Worm (Caenorhabditis elegans): ENCODE measurements around the gene R11H6.5.

R11H6.5 gene

DNA sequence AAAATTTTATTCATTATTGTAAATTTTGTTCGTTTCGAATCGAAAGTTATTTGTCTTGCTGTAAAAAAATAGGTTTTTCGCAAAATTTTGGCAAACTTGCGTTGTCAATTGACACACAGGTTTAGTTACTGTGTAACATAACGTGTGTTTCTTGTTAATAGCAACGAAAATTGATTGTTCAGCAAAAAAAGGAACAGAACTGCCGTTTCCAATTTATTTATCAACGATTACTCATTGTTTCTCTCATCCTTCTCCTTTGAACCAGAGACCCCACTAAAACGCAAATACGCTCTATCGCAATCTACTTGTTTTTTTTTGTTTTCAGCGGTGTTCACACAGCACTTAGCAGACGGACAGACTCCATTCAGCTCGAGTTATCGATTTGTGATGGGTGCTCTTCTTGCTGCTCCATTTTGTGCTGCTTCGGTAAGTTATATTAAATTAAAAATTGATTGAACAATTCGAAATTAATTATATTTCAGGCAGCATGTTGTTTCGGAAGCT is 14.3 kb downstream of the R11H6.5 start, which contains the start of gene R11H6.2 (continued):
- TF ChIP-seq spr-1 (tag; optimal IDR thresholded peaks at IDR 0.05): no peak
- TF ChIP-seq zip-11 (GFP tag; IDR thresholded peaks at IDR 0.05): no peak
- TF ChIP-seq lin-38 (GFP tag; IDR thresholded peaks at IDR 0.05): peak; percentile 78
- no peak for TF ChIP-seq snpc-1.2 (GFP tag; IDR thresholded peaks at IDR 0.05)
- peak; percentile 24 for TF ChIP-seq dpl-1 (GFP tag; optimal IDR thresholded peaks at IDR 0.05)
- TF ChIP-seq unc-39 (tag; optimal IDR thresholded peaks at IDR 0.05): no peak
- no peak for TF ChIP-seq ces-1 (GFP tag; optimal IDR thresholded peaks at IDR 0.05)
- TF ChIP-seq nhr-42 (GFP tag; IDR thresholded peaks at IDR 0.05): no peak
- no peak for TF ChIP-seq tag-97 (GFP tag; IDR thresholded peaks at IDR 0.05)
- no peak for TF ChIP-seq nhr-48 (tag; optimal IDR thresholded peaks at IDR 0.05)
- peak; percentile 33 for TF ChIP-seq mep-1 (tag; optimal IDR thresholded peaks at IDR 0.05)
- 0 out of 2 replicates have a peak, but pooled peaks have one; percentile 13 for TF ChIP-seq ctbp-1 (GFP tag; IDR thresholded peaks at IDR 0.05)
- no peak for TF ChIP-seq daf-16 (GFP tag; optimal IDR thresholded peaks at IDR 0.05)
- TF ChIP-seq daf-16 (tag; optimal IDR thresholded peaks at IDR 0.05): no peak
- peak; percentile 54; the same call in 1 of the 2 replicates for TF ChIP-seq hmg-1.1 (GFP tag; IDR thresholded peaks at IDR 0.05)
- no peak for TF ChIP-seq snpc-4 (tag; optimal IDR thresholded peaks at IDR 0.05)
- no peak for TF ChIP-seq nhr-237 (tag; optimal IDR thresholded peaks at IDR 0.05)
- TF ChIP-seq madf-9 (GFP tag; conservative IDR thresholded peaks at IDR 0.05): no peak
- no peak for TF ChIP-seq fos-1 (tag; optimal IDR thresholded peaks at IDR 0.05)
- peak; percentile 52 for TF ChIP-seq hlh-11 (tag; optimal IDR thresholded peaks at IDR 0.05)
- no peak for TF ChIP-seq lin-13 (GFP tag; optimal IDR thresholded peaks at IDR 0.05)
- TF ChIP-seq lsy-2 (tag; optimal IDR thresholded peaks at IDR 0.05): peak in 1 of 2 experiments; percentile 57
- no peak for TF ChIP-seq zag-1 (tag; optimal IDR thresholded peaks at IDR 0.05)
- TF ChIP-seq ceh-28 (tag; optimal IDR thresholded peaks at IDR 0.05): peak; percentile 29
- no peak for TF ChIP-seq aly-2 (tag; optimal IDR thresholded peaks at IDR 0.05)
- no peak for TF ChIP-seq Y5F2A.4 (GFP tag; optimal IDR thresholded peaks at IDR 0.05)
- no peak for TF ChIP-seq ceh-20 (GFP tag; IDR thresholded peaks at IDR 0.05)
- TF ChIP-seq lim-7 (GFP tag; IDR thresholded peaks at IDR 0.05): no peak
- TF ChIP-seq Y105C5A.15 (GFP tag; IDR thresholded peaks at IDR 0.05): no peak
- TF ChIP-seq mdt-29 (GFP tag; IDR thresholded peaks at IDR 0.05): no peak
- TF ChIP-seq unc-62 (GFP tag; optimal IDR thresholded peaks at IDR 0.05 in 1 of 2): peak in 1 of 2 experiments; percentile 99
- TF ChIP-seq unc-62 (tag; optimal IDR thresholded peaks at IDR 0.05): no peak
- TF ChIP-seq dmd-6 (GFP tag; IDR thresholded peaks at IDR 0.05): no peak
- TF ChIP-seq mxl-3 (GFP tag; optimal IDR thresholded peaks at IDR 0.05): no peak

DNA sequence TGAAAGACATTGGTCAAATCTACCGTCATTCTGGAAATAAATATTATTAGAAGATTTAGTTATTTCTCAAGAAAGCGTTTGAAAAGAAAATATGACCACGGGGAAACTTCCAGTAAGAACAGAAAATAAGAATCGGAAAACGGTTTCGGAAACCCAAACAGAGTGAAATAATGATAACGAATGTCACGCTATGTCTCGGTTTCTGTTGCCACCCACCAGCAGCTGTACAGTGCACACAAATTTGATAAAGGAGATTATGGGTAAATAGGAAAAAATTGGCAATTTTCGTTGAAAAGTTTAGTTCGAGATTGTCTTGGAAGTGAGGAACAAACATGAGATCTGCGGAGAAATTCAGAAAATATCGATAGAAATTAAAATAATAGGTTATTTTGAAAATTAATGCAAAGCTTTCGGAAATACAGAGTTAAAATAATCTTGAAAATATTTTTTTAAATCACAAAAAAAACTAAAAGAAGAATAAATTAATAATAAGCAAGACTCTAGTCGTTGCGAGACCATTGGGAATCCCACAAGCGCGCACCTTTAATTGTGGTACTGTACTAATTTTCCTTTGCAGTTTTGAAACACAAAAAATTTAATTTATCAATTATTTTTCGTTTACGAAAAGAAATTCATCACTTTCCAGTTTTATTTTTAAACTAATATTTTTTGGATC is 14.9 kb downstream of the R11H6.5 start, which contains the start of gene pes-9:
Gene pes-9, minus strand, starts transcription at position 30 of the 676 bp plus-strand sequence.
- TF ChIP-seq dve-1 (tag; optimal IDR thresholded peaks at IDR 0.05; ENCODE audit: insufficient read depth): peak; percentile 49
- peak; percentile 78 for TF ChIP-seq pqm-1 (tag; optimal IDR thresholded peaks at IDR 0.05)
- no peak for TF ChIP-seq nhr-41 (GFP tag; IDR thresholded peaks at IDR 0.05)
- no peak for TF ChIP-seq dpl-1 (GFP tag; optimal IDR thresholded peaks at IDR 0.05)
- no peak for TF ChIP-seq ceh-20 (GFP tag; IDR thresholded peaks at IDR 0.05)
- TF ChIP-seq nhr-28 (tag; optimal IDR thresholded peaks at IDR 0.05): peak; percentile 27
- TF ChIP-seq daf-16 (GFP tag; optimal IDR thresholded peaks at IDR 0.05): no peak
- TF ChIP-seq daf-16 (tag; optimal IDR thresholded peaks at IDR 0.05): peak; percentile 76
- TF ChIP-seq unc-130 (GFP tag; optimal IDR thresholded peaks at IDR 0.05): no peak
- peak; percentile 57 for TF ChIP-seq hlh-11 (tag; optimal IDR thresholded peaks at IDR 0.05)
- TF ChIP-seq dmd-6 (GFP tag; IDR thresholded peaks at IDR 0.05): peak; percentile 11; the same call in 1 of the 2 replicates
- TF ChIP-seq mes-2 (tag; optimal IDR thresholded peaks at IDR 0.05; ENCODE audit: poor library complexity, severe bottlenecking): peak; percentile 25

Measured in whole organism, L4 larva.